Fruit fly (Drosophila melanogaster) whole organism, embryonic: ENCODE data around the gene CG7985.

Experiments used
- Antp ChIP-seq: fragments of 200-800 bp; sonication (Bioruptor generic); optimal IDR thresholded peaks from 3 replicates; lab custom pipeline; 2016; ENCODE audit warnings: missing biosample characterization, missing genetic modification characterization
- CG10209 ChIP-seq: fragments of 200-800 bp; sonication (Bioruptor generic); optimal IDR thresholded peaks from 3 replicates; lab custom pipeline; 2017; ENCODE audit warnings: missing biosample characterization, mild to moderate bottlenecking, missing genetic modification characterization, missing genetic modification reagents
- CG10366 ChIP-seq: fragments of 200-800 bp; sonication (Bioruptor generic); IDR thresholded peaks from 2 replicates; pipeline ENCODE4 v1.3.6; 2022; ENCODE audit warnings: missing biosample characterization, missing genetic modification characterization
- CG10462 ChIP-seq: fragments of 200-800 bp; sonication (Bioruptor generic); optimal IDR thresholded peaks from 2 replicates; lab custom pipeline; 2016; ENCODE audit warnings: missing biosample characterization, missing genetic modification characterization
- CG10654 ChIP-seq: fragments of 200-800 bp; sonication (Bioruptor generic); optimal IDR thresholded peaks from 2 replicates; lab custom pipeline; 2016; ENCODE audit warnings: missing biosample characterization, missing genetic modification characterization
- CG14710 ChIP-seq: fragments of 200-800 bp; sonication (Bioruptor generic); optimal IDR thresholded peaks from 3 replicates; lab custom pipeline; 2019; ENCODE audit warnings: missing biosample characterization, mild to moderate bottlenecking, missing genetic modification characterization, moderate library complexity
- CG15514 ChIP-seq: fragments of 200-800 bp; sonication (Bioruptor generic); optimal IDR thresholded peaks from 3 replicates; lab custom pipeline; 2017; ENCODE audit warnings: missing biosample characterization, missing genetic modification characterization, mild to moderate bottlenecking, moderate library complexity, missing genetic modification reagents
- CG16863 ChIP-seq: fragments of 200-800 bp; sonication (Bioruptor generic); optimal IDR thresholded peaks from 3 replicates; lab custom pipeline; 2016; ENCODE audit warnings: missing biosample characterization, missing genetic modification characterization
- CG17612 ChIP-seq: fragments of 200-800 bp; sonication (Bioruptor generic); IDR thresholded peaks from 2 replicates; pipeline ENCODE4 v1.3.6; 2022; ENCODE audit warnings: missing biosample characterization, missing genetic modification characterization
- CG18599 ChIP-seq: fragments of 200-800 bp; sonication (Bioruptor generic); optimal IDR thresholded peaks from 3 replicates; lab custom pipeline; 2017; ENCODE audit warnings: missing biosample characterization, missing genetic modification characterization, mild to moderate bottlenecking, moderate library complexity, missing genetic modification reagents
- CG2202 ChIP-seq: fragments of 200-800 bp; sonication (Bioruptor generic); optimal IDR thresholded peaks from 2 replicates; lab custom pipeline; 2018; ENCODE audit warnings: missing biosample characterization, mild to moderate bottlenecking, missing genetic modification characterization
- CG31441 ChIP-seq: fragments of 200-800 bp; sonication (Bioruptor generic); IDR thresholded peaks from 2 replicates; pipeline ENCODE4 v1.3.6; 2022; ENCODE audit warnings: missing biosample characterization, missing genetic modification characterization
- CG3838 ChIP-seq: fragments of 200-800 bp; sonication (Bioruptor generic); optimal IDR thresholded peaks from 3 replicates; lab custom pipeline; 2016; ENCODE audit warnings: missing biosample characterization, missing genetic modification characterization
- CG4328 ChIP-seq: fragments of 200-800 bp; sonication (Bioruptor generic); optimal IDR thresholded peaks from 3 replicates; lab custom pipeline; 2017; ENCODE audit warnings: missing biosample characterization, missing genetic modification reagents, missing genetic modification characterization
- CG4617 ChIP-seq: fragments of 200-800 bp; sonication (Bioruptor generic); optimal IDR thresholded peaks from 3 replicates; lab custom pipeline; 2016; ENCODE audit warnings: missing biosample characterization, missing genetic modification characterization, borderline replicate concordance
- CG4707 ChIP-seq: fragments of 200-800 bp; sonication (Bioruptor generic); optimal IDR thresholded peaks from 2 replicates; lab custom pipeline; 2018; ENCODE audit warnings: missing biosample characterization, mild to moderate bottlenecking, missing genetic modification characterization, moderate library complexity
- CG4820 ChIP-seq: fragments of 200-800 bp; sonication (Bioruptor generic); optimal IDR thresholded peaks from 3 replicates; lab custom pipeline; 2016; ENCODE audit warnings: missing biosample characterization, missing genetic modification characterization
- CG6254 ChIP-seq: fragments of 200-800 bp; sonication (Bioruptor generic); optimal IDR thresholded peaks from 3 replicates; lab custom pipeline; 2017; ENCODE audit warnings: mild to moderate bottlenecking, missing biosample characterization, missing genetic modification reagents, missing genetic modification characterization
- CG6791 ChIP-seq: fragments of 200-800 bp; sonication (Bioruptor generic); IDR thresholded peaks from 3 replicates; pipeline ENCODE4 v1.3.6; 2022; ENCODE audit warnings: missing biosample characterization, missing genetic modification characterization; ENCODE audit not compliant: partially characterized antibody
- CG7372 ChIP-seq: fragments of 200-800 bp; sonication (Bioruptor generic); IDR thresholded peaks from 2 replicates; pipeline ENCODE4 v1.3.6; 2022; ENCODE audit warnings: missing biosample characterization, missing genetic modification characterization
- CG7963 ChIP-seq: fragments of 200-800 bp; sonication (Bioruptor generic); IDR thresholded peaks from 3 replicates; pipeline ENCODE4 v1.3.6; 2022; ENCODE audit warnings: missing biosample characterization, missing genetic modification characterization; ENCODE audit not compliant: partially characterized antibody
- CG8281 ChIP-seq: fragments of 200-800 bp; sonication (Bioruptor generic); optimal IDR thresholded peaks from 2 replicates; lab custom pipeline; 2018; ENCODE audit warnings: missing biosample characterization, mild to moderate bottlenecking, missing genetic modification characterization, moderate library complexity
- CG8359 ChIP-seq: fragments of 200-800 bp; sonication (Bioruptor generic); optimal IDR thresholded peaks from 2 replicates; lab custom pipeline; 2017; ENCODE audit warnings: missing biosample characterization, mild to moderate bottlenecking, missing genetic modification characterization, borderline replicate concordance
- CG8388 ChIP-seq: fragments of 200-800 bp; sonication (Bioruptor generic); optimal IDR thresholded peaks from 2 replicates; lab custom pipeline; 2019; ENCODE audit warnings: missing biosample characterization, mild to moderate bottlenecking, missing genetic modification characterization, moderate library complexity
- D19B ChIP-seq: fragments of 200-800 bp; sonication (Bioruptor generic); optimal IDR thresholded peaks from 2 replicates; lab custom pipeline; 2017; ENCODE audit warnings: missing biosample characterization, mild to moderate bottlenecking, missing genetic modification characterization
- Dek ChIP-seq: fragments of 200-800 bp; sonication (Bioruptor generic); optimal IDR thresholded peaks from 3 replicates; lab custom pipeline; 2019; ENCODE audit warnings: missing biosample characterization, mild to moderate bottlenecking, missing genetic modification characterization, moderate library complexity
- Dip3 ChIP-seq: fragments of 200-800 bp; sonication (Bioruptor generic); optimal IDR thresholded peaks from 3 replicates; lab custom pipeline; 2016; ENCODE audit warnings: missing biosample characterization, missing genetic modification characterization
- Drgx ChIP-seq: fragments of 200-800 bp; sonication (Bioruptor generic); IDR thresholded peaks from 2 replicates; pipeline ENCODE4 v1.3.6; 2022; ENCODE audit warnings: missing biosample characterization, missing genetic modification characterization
- Ets97D ChIP-seq: fragments of 200-800 bp; sonication (Bioruptor generic); optimal IDR thresholded peaks from 3 replicates; lab custom pipeline; 2016; ENCODE audit warnings: missing biosample characterization, missing genetic modification characterization
- HLH4C ChIP-seq: fragments of 200-800 bp; sonication (Bioruptor generic); IDR thresholded peaks from 3 replicates; pipeline ENCODE4 v1.3.6; 2022; ENCODE audit warnings: missing biosample characterization, missing genetic modification characterization; ENCODE audit not compliant: partially characterized antibody
- Lim3 ChIP-seq: fragments of 200-800 bp; sonication (Bioruptor generic); IDR thresholded peaks from 2 replicates; pipeline ENCODE4 v1.3.6; 2022; ENCODE audit warnings: missing biosample characterization, missing genetic modification characterization
- Oli ChIP-seq: fragments of 200-800 bp; sonication (Bioruptor generic); optimal IDR thresholded peaks from 2 replicates; lab custom pipeline; 2018; ENCODE audit warnings: missing biosample characterization, mild to moderate bottlenecking, missing genetic modification characterization, moderate library complexity
- Usf ChIP-seq: fragments of 200-800 bp; sonication (Bioruptor generic); optimal IDR thresholded peaks from 2 replicates; lab custom pipeline; 2017; ENCODE audit warnings: missing genotype, missing biosample characterization, missing genetic modification characterization
- crc ChIP-seq: fragments of 200-800 bp; sonication (Bioruptor generic); optimal IDR thresholded peaks from 2 replicates; lab custom pipeline; 2016; ENCODE audit warnings: missing biosample characterization, missing genetic modification characterization
- hbn ChIP-seq: fragments of 200-800 bp; sonication (Bioruptor generic); IDR thresholded peaks from 2 replicates; pipeline ENCODE4 v1.3.6; 2022; ENCODE audit warnings: missing biosample characterization, missing genetic modification characterization; ENCODE audit not compliant: partially characterized antibody
- hkb ChIP-seq, 2 experiments: fragments of 200-800 bp in 1 of 2; fragments of >200 bp in 1 of 2; sonication (Bioruptor generic) in 1 of 2; IDR thresholded peaks in 1 of 2; optimal IDR thresholded peaks in 1 of 2; 2 replicates each; pipeline versions ENCODE4 v1.3.6 to Lab custom; 2017 to 2022; ENCODE audit warnings: missing biosample characterization in 1 of 2, missing genetic modification characterization in 1 of 2
- hth ChIP-seq: fragments of >200 bp; optimal IDR thresholded peaks from 2 replicates; lab custom pipeline; 2017; ENCODE audit warnings: inconsistent platforms
- insv ChIP-seq, 2 experiments: fragments of 200-800 bp; sonication (Bioruptor generic); optimal IDR thresholded peaks; 3 replicates each; lab custom pipeline; 2016 to 2018; ENCODE audit warnings: missing biosample characterization in 2 of 2, missing genetic modification characterization in 2 of 2
- jigr1 ChIP-seq: fragments of 200-800 bp; sonication (Bioruptor generic); IDR thresholded peaks from 3 replicates; pipeline ENCODE4 v1.3.6; 2022; ENCODE audit warnings: missing biosample characterization, missing genetic modification characterization
- lab ChIP-seq: fragments of 200-800 bp; sonication (Bioruptor generic); optimal IDR thresholded peaks from 3 replicates; lab custom pipeline; 2017; ENCODE audit warnings: missing biosample characterization, missing genetic modification characterization, mild to moderate bottlenecking, moderate library complexity, missing genetic modification reagents
- lola ChIP-seq, 3 experiments: fragments of >200 bp in 2 of 3; fragments of 200-800 bp in 1 of 3; sonication (Bioruptor generic) in 1 of 3; optimal IDR thresholded peaks; 2 replicates each; lab custom pipeline; 2017 to 2019; ENCODE audit warnings: missing biosample characterization in 3 of 3, missing genetic modification characterization in 3 of 3, mild to moderate bottlenecking in 1 of 3, moderate library complexity in 1 of 3
- mirr ChIP-seq: fragments of 200-800 bp; sonication (Bioruptor generic); optimal IDR thresholded peaks from 3 replicates; lab custom pipeline; 2018; ENCODE audit warnings: missing biosample characterization, mild to moderate bottlenecking, missing genetic modification characterization
- pnt ChIP-seq: fragments of 200-800 bp; sonication (Bioruptor generic); optimal IDR thresholded peaks from 3 replicates; lab custom pipeline; 2016; ENCODE audit warnings: missing biosample characterization, missing genetic modification characterization
- sr ChIP-seq: fragments of 200-800 bp; sonication (Bioruptor generic); IDR thresholded peaks from 3 replicates; pipeline ENCODE4 v1.3.6; 2022; ENCODE audit warnings: missing biosample characterization, missing genetic modification characterization
- ssp ChIP-seq: fragments of 200-800 bp; sonication (Bioruptor generic); IDR thresholded peaks from 2 replicates; pipeline ENCODE4 v1.3.6; 2022; ENCODE audit warnings: missing biosample characterization, missing genetic modification characterization
- tna ChIP-seq: fragments of 200-800 bp; sonication (Bioruptor generic); IDR thresholded peaks from 2 replicates; pipeline ENCODE4 v1.3.6; 2022; ENCODE audit warnings: missing biosample characterization, missing genetic modification characterization; ENCODE audit not compliant: partially characterized antibody
- zfh2 ChIP-seq: fragments of 200-800 bp; sonication (Bioruptor generic); optimal IDR thresholded peaks from 2 replicates; lab custom pipeline; 2016; ENCODE audit warnings: missing biosample characterization, missing genetic modification characterization

The CG7985 gene

DNA sequence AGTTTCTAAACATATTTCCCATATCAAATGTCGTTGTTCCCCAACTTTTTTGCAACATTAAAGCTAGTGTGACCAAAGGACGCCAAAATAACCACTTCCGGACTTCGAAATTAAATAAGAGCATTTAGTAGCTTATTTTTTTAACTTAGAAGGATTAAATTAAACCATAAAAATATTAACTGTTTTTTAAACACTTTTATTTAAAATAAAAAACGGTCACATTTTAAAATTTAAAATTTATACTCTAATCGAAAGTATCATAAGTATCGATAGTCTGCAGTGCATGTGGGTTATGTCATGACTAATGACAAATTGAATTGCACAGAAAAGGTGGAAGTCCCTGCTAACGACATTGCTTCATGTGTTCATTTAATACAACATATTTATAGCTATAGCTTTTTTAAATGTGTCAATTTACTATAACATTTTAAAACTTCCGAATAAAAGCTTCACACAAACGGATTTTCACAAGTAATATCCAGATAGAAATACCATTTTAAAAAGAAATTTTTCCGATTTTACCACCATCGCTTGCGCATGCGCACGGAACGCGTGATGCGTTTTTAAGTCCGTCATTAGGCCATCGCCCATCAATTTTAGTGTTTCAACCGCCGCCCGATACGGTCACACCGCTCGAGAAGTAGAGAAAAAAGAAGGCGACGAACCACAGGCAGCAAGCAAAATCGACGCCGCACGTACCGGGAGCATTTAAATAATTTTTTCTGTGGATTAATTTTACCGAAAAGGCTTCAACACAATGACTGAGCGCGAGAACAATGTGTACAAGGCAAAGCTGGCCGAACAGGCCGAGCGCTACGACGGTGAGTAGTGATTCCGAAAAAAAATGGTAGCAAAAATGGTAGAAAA, 42.7 kb downstream of the CG7985 start, which contains the start of the genes CG7156 and 14-3-3epsilon (continued):
- TF ChIP-seq jigr1 (no peak; the same call in 2 of the 3 replicates), HLH4C (no peak), CG15514 (GFP tag; lab: Kevin White, UChicago) (peak; percentile 48), CG31441 (peak; percentile 49), CG3838 (GFP tag; lab: Kevin White, UChicago) (peak; percentile 14), CG4820 (GFP tag; lab: Kevin White, UChicago) (no peak), Antp (GFP tag; lab: Kevin White, UChicago) (peak; percentile 2), lab (GFP tag; lab: Kevin White, UChicago) (peak; percentile 42), CG4707 (peak; percentile 22), CG18599 (peak; percentile 42), CG7372 (no peak), Dip3 (GFP tag; lab: Kevin White, UChicago) (no peak), lola (GFP tag; optimal IDR thresholded peaks at IDR 0.05; lab: Kevin White, UChicago) (peak in 1 of 3 experiments; percentile 57), CG6791 (GFP tag; lab: Robert Waterston, UW) (peak; percentile 52; the same call in 2 of the 3 replicates), CG6254 (GFP tag; lab: Kevin White, UChicago) (no peak), Oli (tag; lab: Kevin White, UChicago) (peak; percentile 8), hkb (optimal IDR thresholded peaks at IDR 0.05; lab: Kevin White, UChicago) (peak; percentile 77), hkb (GFP tag; IDR thresholded peaks at IDR 0.05; lab: Robert Waterston, UW) (peak; percentile 61), crc (GFP tag; lab: Kevin White, UChicago) (no peak), hth (lab: Kevin White, UChicago) (no peak), pnt (no peak), ssp (no peak), CG10209 (peak; percentile 1), CG4328 (peak; percentile 2), sr (GFP tag; lab: Robert Waterston, UW) (no peak), CG2202 (tag; lab: Kevin White, UChicago) (peak; percentile 20), CG14710 (peak; percentile 92), CG8281 (tag; lab: Kevin White, UChicago) (no peak), insv (GFP tag; optimal IDR thresholded peaks at IDR 0.05; lab: Kevin White, UChicago) (peak in 1 of 2 experiments; percentile 21), Usf (GFP tag; lab: Kevin White, UChicago) (no peak), CG17612 (GFP tag; lab: Robert Waterston, UW) (no peak), Dek (no peak), Ets97D (peak; percentile 81), CG10462 (GFP tag; lab: Kevin White, UChicago) (peak; percentile 11), CG7963 (GFP tag; lab: Robert Waterston, UW) (no peak), CG10366 (GFP tag; lab: Robert Waterston, UW) (peak; percentile 32; the same call in 1 of the 2 replicates), CG8388 (peak; percentile 49), CG8359 (GFP tag; lab: Kevin White, UChicago) (no peak), Lim3 (GFP tag; lab: Robert Waterston, UW) (no peak), hbn (GFP tag; lab: Robert Waterston, UW) (0 out of 2 replicates have a peak, but pooled peaks have one; percentile 32), zfh2 (GFP tag; lab: Kevin White, UChicago) (peak; percentile 11), CG16863 (GFP tag; lab: Kevin White, UChicago) (peak; percentile 4), mirr (GFP tag; lab: Kevin White, UChicago) (no peak), Drgx (GFP tag; lab: Robert Waterston, UW) (0 out of 2 replicates have a peak, but pooled peaks have one; percentile 21), CG4617 (GFP tag; lab: Kevin White, UChicago) (peak; percentile 40), D19B (no peak), tna (no peak), CG10654 (peak; percentile 30)
